Fruit fly (Drosophila melanogaster) S2 (cell line): ENCODE data around the gene CG15731.

Source experiments
- CG8478 ChIP-seq: fragments of >200 bp; optimal IDR thresholded peaks from 2 replicates; lab custom pipeline; 2018
- CTCF ChIP-seq, 2 experiments: fragments of >200 bp; optimal IDR thresholded peaks; 2 replicates each; lab custom pipeline; 2018

DNA sequence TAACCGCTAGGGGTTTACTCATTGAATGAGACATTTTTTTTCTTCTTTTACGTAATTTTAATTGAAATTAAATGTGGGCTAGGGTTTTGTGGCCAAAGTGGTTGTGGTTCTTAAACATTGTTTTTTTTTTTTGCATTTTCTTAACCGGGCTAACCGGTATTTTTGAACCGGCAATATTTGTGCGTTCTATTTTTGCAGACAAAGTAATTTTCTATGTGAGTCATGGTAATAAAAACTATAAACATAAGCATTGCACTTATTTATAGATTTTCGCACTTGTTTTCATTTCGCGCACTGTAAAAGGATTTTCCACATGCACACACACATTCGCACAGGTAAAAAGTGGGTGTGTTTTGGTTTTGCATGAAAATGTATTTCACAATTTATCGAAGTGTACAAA is 4.7 kb upstream of the CG15731 start:
- TF ChIP-seq CG8478 (no peak), CTCF (optimal IDR thresholded peaks at IDR 0.05; lab: Kevin White, UChicago) (no peak)
